Fruit fly (Drosophila melanogaster): ENCODE results near the gene ato.

DNA sequence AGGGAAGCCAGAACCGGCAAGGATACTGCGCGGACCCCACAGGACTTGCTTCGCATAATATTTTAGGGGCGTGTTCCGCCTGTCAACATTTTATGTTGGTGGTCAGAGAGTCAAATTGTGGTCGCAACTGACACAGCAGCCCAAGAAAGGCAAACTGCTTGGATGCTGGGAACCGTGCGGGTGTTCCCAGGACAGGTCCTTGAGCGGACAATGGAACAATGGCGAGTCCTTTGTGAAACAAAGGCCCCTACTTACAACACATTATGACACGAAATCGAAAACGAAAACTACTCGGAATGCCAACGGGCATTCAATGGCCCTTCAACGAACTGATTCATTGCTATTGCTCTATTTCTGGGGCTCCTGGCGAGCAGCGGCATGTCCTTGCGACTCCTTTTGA is 6.4 kb downstream of the ato start:
- TF ChIP-seq Sox15 (GFP tag; optimal IDR thresholded peaks at IDR 0.05) (no peak), Hr4 (GFP tag; optimal IDR thresholded peaks at IDR 0.05) (no peak), Smox (GFP tag; optimal IDR thresholded peaks at IDR 0.05) (no peak), Gug (GFP tag; IDR thresholded peaks at IDR 0.05) (no peak), CG11294 (GFP tag; IDR thresholded peaks at IDR 0.05) (no peak), cyc (GFP tag; optimal IDR thresholded peaks at IDR 0.05) (no peak), CG3919 (GFP tag; optimal IDR thresholded peaks at IDR 0.05) (no peak), dsx (GFP tag; optimal IDR thresholded peaks at IDR 0.05; ENCODE audit: poor library complexity, severe bottlenecking) (no peak), Ets96B (tag; optimal IDR thresholded peaks at IDR 0.05) (no peak), CG8119 (GFP tag; IDR thresholded peaks at IDR 0.05) (no peak)

All from whole organism, prepupa.